Fruit fly (Drosophila melanogaster) whole organism: ENCODE measurements around the gene up.

Experiments used
- CG8478 ChIP-seq: fragments of >200 bp; optimal IDR thresholded peaks from 2 replicates; lab custom pipeline; 2018; ENCODE audit warnings: inconsistent platforms
- pan ChIP-seq: fragments of >200 bp; optimal IDR thresholded peaks from 2 replicates; lab custom pipeline; 2017

dm6 chrX:13627855-13628254 lies 25.5 kb upstream of the up start:
- TF ChIP-seq CG8478 (lab: Kevin White, UChicago) (no peak), pan (lab: Kevin White, UChicago) (no peak)
